Worm (Caenorhabditis elegans): ENCODE measurements around the gene ZK512.11.

DNA sequence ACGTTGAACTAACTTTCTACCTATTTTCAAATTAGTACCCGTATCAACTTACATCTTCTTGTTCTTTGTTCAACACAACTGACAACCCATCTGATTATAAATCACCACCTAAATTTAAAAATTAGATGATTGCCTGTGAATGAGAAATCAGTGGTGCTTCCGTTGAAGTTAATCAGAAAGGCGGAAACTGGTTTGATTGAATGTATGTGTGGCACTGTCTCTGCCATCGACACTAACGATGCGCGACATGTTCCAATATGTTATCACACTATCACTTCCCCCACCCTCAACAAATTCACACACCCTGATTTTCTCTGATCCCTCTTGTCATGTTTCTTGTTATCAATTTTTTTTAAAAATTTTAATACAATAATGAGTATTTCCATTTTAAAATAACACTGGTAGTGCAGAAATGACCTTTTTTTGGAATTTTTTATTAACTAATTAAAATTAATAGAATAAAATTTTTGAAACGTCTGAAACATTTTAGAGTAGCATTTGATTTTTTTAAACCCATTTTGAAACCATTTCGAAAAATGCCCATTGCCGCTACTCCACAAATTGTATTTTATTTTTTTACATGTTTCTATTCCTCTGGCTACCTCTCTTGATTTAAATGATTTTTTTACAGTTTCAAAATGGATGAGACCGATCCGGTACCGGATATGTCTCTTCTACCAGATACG lies 24.9 kb upstream of the ZK512.11 start, which contains the start of gene ced-11:
- TF ChIP-seq snpc-4 (tag; optimal IDR thresholded peaks at IDR 0.05) (no peak), nhr-237 (tag; optimal IDR thresholded peaks at IDR 0.05) (no peak), mab-5 (tag; optimal IDR thresholded peaks at IDR 0.05) (no peak), drap-1 (GFP tag; optimal IDR thresholded peaks at IDR 0.05) (no peak), pha-4 (tag; optimal IDR thresholded peaks at IDR 0.05) (no peak), unc-39 (tag; optimal IDR thresholded peaks at IDR 0.05) (no peak), nhr-28 (tag; optimal IDR thresholded peaks at IDR 0.05) (no peak), nhr-12 (tag; optimal IDR thresholded peaks at IDR 0.05) (no peak), lsy-2 (tag; optimal IDR thresholded peaks at IDR 0.05) (no peak), M03D4.4 (tag; optimal IDR thresholded peaks at IDR 0.05) (no peak), nhr-76 (tag; optimal IDR thresholded peaks at IDR 0.05) (no peak)
